Worm (Caenorhabditis elegans) whole organism, L4/young adult: Measurements from ENCODE around the gene srg-38.
"Not testable (repeated sequence)": the region's sequence is repeated elsewhere in the genome, so short reads cannot be mapped to it uniquely, and the experiment has no call there.

Experiments used
- W03F9.2 ChIP-seq: fragments of 150-350 bp; optimal IDR thresholded peaks from 2 replicates; lab custom pipeline; 2014; ENCODE audit warnings: missing biosample characterization, missing genetic modification characterization
- dao-5 ChIP-seq: sonication (generic microtip); optimal IDR thresholded peaks from 2 replicates; lab custom pipeline; 2016; ENCODE audit warnings: missing genotype, missing genetic modification characterization, moderate library complexity, missing compliant biosample characterization
- him-1 ChIP-seq: sonication (generic microtip); optimal IDR thresholded peaks from 2 replicates; lab custom pipeline; 2016; ENCODE audit warnings: missing genotype, missing genetic modification reagents, missing genetic modification characterization, missing compliant biosample characterization

srg-38 gene

ce11 chrV:11109647-11110046, 45.8 kb downstream of the srg-38 start, which contains the start of gene Y42A5A.5:
Gene Y42A5A.5, minus strand, starts transcription at chrV:11109747.
- not testable (repeated sequence) for TF ChIP-seq W03F9.2, him-1, dao-5 (tag; lab: Kevin White, UChicago)

DNA sequence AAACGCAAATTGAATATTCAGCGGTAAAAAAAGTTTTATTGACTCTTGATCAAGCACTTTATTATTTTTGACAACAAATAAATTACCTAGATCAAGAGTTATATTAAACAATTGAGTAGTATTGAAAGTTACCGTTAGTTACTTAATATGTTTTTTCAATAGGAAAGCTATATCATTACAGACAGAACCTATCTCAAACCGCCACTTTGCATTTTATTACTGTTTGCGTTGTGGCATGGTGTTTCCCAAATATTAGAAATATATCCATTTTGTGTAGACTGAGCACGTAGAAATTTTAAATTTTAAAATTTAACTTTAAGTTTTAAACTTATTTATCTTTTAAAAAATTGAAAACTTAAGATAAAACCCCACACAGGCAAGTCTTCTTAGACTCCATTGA, 51.0 kb downstream of the srg-38 start:
- TF ChIP-seq dao-5 (tag; lab: Kevin White, UChicago) (no peak), W03F9.2 (tag; lab: Kevin White, UChicago) (no peak), him-1 (tag; lab: Kevin White, UChicago) (no peak)
